Fruit fly (Drosophila melanogaster) whole organism, embryonic: ENCODE results near the gene Rnb.

Experiments used
- Atf6 ChIP-seq: fragments of 200-800 bp; sonication (Bioruptor generic); IDR thresholded peaks from 2 replicates; pipeline ENCODE4 v1.3.6; 2022; ENCODE audit warnings: missing biosample characterization, missing genetic modification characterization
- Awh ChIP-seq: fragments of 200-800 bp; sonication (Bioruptor generic); IDR thresholded peaks from 2 replicates; pipeline ENCODE4, ENCODE4 v1.3.6; 2022; ENCODE audit warnings: missing biosample characterization, missing genetic modification characterization
- Bgb ChIP-seq: fragments of 200-800 bp; sonication (Bioruptor generic); IDR thresholded peaks from 2 replicates; pipeline ENCODE4 v1.3.6; 2022; ENCODE audit warnings: missing biosample characterization, missing genetic modification characterization; ENCODE audit not compliant: partially characterized antibody
- BtbVII ChIP-seq: fragments of 200-800 bp; sonication (Bioruptor generic); optimal IDR thresholded peaks from 3 replicates; lab custom pipeline; 2017; ENCODE audit warnings: missing biosample characterization, mild to moderate bottlenecking, missing genetic modification characterization
- CG14965 ChIP-seq: fragments of 200-800 bp; sonication (Bioruptor generic); optimal IDR thresholded peaks from 2 replicates; lab custom pipeline; 2016; ENCODE audit warnings: missing biosample characterization, missing genetic modification characterization, borderline replicate concordance
- CG15514 ChIP-seq: fragments of 200-800 bp; sonication (Bioruptor generic); optimal IDR thresholded peaks from 3 replicates; lab custom pipeline; 2017; ENCODE audit warnings: missing biosample characterization, missing genetic modification characterization, mild to moderate bottlenecking, moderate library complexity, missing genetic modification reagents
- CG17186 ChIP-seq: fragments of 200-800 bp; sonication (Bioruptor generic); optimal IDR thresholded peaks from 3 replicates; lab custom pipeline; 2017; ENCODE audit warnings: missing biosample characterization, missing genetic modification reagents, missing genetic modification characterization
- CG17328 ChIP-seq: fragments of 200-800 bp; sonication (Bioruptor generic); IDR thresholded peaks from 2 replicates; pipeline ENCODE4 v1.3.6; 2022; ENCODE audit warnings: missing biosample characterization, missing genetic modification characterization
- CG17359 ChIP-seq: fragments of 200-800 bp; sonication (Bioruptor generic); optimal IDR thresholded peaks from 3 replicates; lab custom pipeline; 2018; ENCODE audit warnings: missing biosample characterization, mild to moderate bottlenecking, missing genetic modification characterization, moderate library complexity
- CG17829 ChIP-seq: fragments of 200-800 bp; optimal IDR thresholded peaks from 2 replicates; lab custom pipeline; 2019; ENCODE audit warnings: missing biosample characterization, mild to moderate bottlenecking, missing genetic modification characterization, moderate library complexity
- CG18262 ChIP-seq: fragments of 200-800 bp; optimal IDR thresholded peaks from 3 replicates; lab custom pipeline; 2019; ENCODE audit warnings: missing biosample characterization, mild to moderate bottlenecking, missing genetic modification characterization, moderate library complexity
- CG18476 ChIP-seq: fragments of 200-800 bp; sonication (Bioruptor generic); optimal IDR thresholded peaks from 2 replicates; lab custom pipeline; 2016; ENCODE audit warnings: missing biosample characterization, mild to moderate bottlenecking, missing genetic modification characterization
- CG2678 ChIP-seq: fragments of 200-800 bp; sonication (Bioruptor generic); optimal IDR thresholded peaks from 3 replicates; lab custom pipeline; 2019; ENCODE audit warnings: missing biosample characterization, mild to moderate bottlenecking, missing genetic modification characterization, moderate library complexity
- CG31388 ChIP-seq: fragments of 200-800 bp; sonication (Bioruptor generic); optimal IDR thresholded peaks from 2 replicates; lab custom pipeline; 2016; ENCODE audit warnings: missing biosample characterization, missing genetic modification characterization
- CG32532 ChIP-seq: fragments of 200-800 bp; sonication (Bioruptor generic); IDR thresholded peaks from 2 replicates; pipeline ENCODE4 v1.3.6; 2022; ENCODE audit warnings: missing biosample characterization, missing genetic modification characterization
- CG4707 ChIP-seq: fragments of 200-800 bp; sonication (Bioruptor generic); optimal IDR thresholded peaks from 2 replicates; lab custom pipeline; 2018; ENCODE audit warnings: missing biosample characterization, mild to moderate bottlenecking, missing genetic modification characterization, moderate library complexity
- CG7745 ChIP-seq: fragments of 200-800 bp; sonication (Bioruptor generic); optimal IDR thresholded peaks from 2 replicates; lab custom pipeline; 2018; ENCODE audit warnings: missing biosample characterization, mild to moderate bottlenecking, missing genetic modification characterization, moderate library complexity
- CG8281 ChIP-seq: fragments of 200-800 bp; sonication (Bioruptor generic); optimal IDR thresholded peaks from 2 replicates; lab custom pipeline; 2018; ENCODE audit warnings: missing biosample characterization, mild to moderate bottlenecking, missing genetic modification characterization, moderate library complexity
- CG9876 ChIP-seq: fragments of 200-800 bp; sonication (Bioruptor generic); optimal IDR thresholded peaks from 2 replicates; lab custom pipeline; 2016; ENCODE audit warnings: missing biosample characterization, missing genetic modification characterization
- Dll ChIP-seq: fragments of 200-800 bp; sonication (Bioruptor generic); IDR thresholded peaks from 4 replicates; pipeline ENCODE4 v1.3.6; 2022; ENCODE audit warnings: missing biosample characterization, missing genetic modification characterization; ENCODE audit not compliant: partially characterized antibody
- Dp ChIP-seq: fragments of 200-800 bp; sonication (Bioruptor generic); optimal IDR thresholded peaks from 2 replicates; lab custom pipeline; 2018; ENCODE audit warnings: missing biosample characterization, mild to moderate bottlenecking, missing genetic modification characterization, moderate library complexity
- Fer1 ChIP-seq: fragments of 200-800 bp; sonication (Bioruptor generic); optimal IDR thresholded peaks from 2 replicates; lab custom pipeline; 2017; ENCODE audit warnings: missing biosample characterization, mild to moderate bottlenecking, missing genetic modification characterization
- Fer3 ChIP-seq: fragments of 200-800 bp; sonication (Bioruptor generic); optimal IDR thresholded peaks from 2 replicates; lab custom pipeline; 2018; ENCODE audit warnings: missing biosample characterization, mild to moderate bottlenecking, missing genetic modification characterization, moderate library complexity
- HLHmδ ChIP-seq: fragments of 200-800 bp; sonication (Bioruptor generic); optimal IDR thresholded peaks from 2 replicates; lab custom pipeline; 2018; ENCODE audit warnings: missing biosample characterization, mild to moderate bottlenecking, missing genetic modification characterization, moderate library complexity
- Hand ChIP-seq: fragments of 200-800 bp; sonication (Bioruptor generic); optimal IDR thresholded peaks from 2 replicates; lab custom pipeline; 2017; ENCODE audit warnings: mild to moderate bottlenecking, missing biosample characterization, missing genetic modification reagents, missing genetic modification characterization
- Hey ChIP-seq: fragments of 200-800 bp; sonication (Bioruptor generic); optimal IDR thresholded peaks from 3 replicates; lab custom pipeline; 2018; ENCODE audit warnings: missing biosample characterization, mild to moderate bottlenecking, missing genetic modification characterization
- Hr3 ChIP-seq: fragments of 200-800 bp; sonication (Bioruptor generic); optimal IDR thresholded peaks from 3 replicates; lab custom pipeline; 2016; ENCODE audit warnings: missing biosample characterization, missing genetic modification characterization
- Hr51 ChIP-seq, 2 experiments: fragments of 200-800 bp; sonication (Bioruptor generic); optimal IDR thresholded peaks; 2 replicates in 1 of 2; 3 replicates in 1 of 2; lab custom pipeline; 2016 to 2018; ENCODE audit warnings: missing biosample characterization in 2 of 2, missing genetic modification characterization in 2 of 2, mild to moderate bottlenecking in 1 of 2, moderate library complexity in 1 of 2
- MTF-1 ChIP-seq: fragments of 200-800 bp; sonication (Bioruptor generic); optimal IDR thresholded peaks from 2 replicates; lab custom pipeline; 2018; ENCODE audit warnings: missing biosample characterization, mild to moderate bottlenecking, missing genetic modification characterization, borderline replicate concordance
- NC2β ChIP-seq: fragments of 200-800 bp; sonication (Bioruptor generic); optimal IDR thresholded peaks from 2 replicates; lab custom pipeline; 2016; ENCODE audit warnings: missing biosample characterization, missing genetic modification characterization
- Xbp1 ChIP-seq: fragments of 200-800 bp; sonication (Bioruptor generic); optimal IDR thresholded peaks from 3 replicates; lab custom pipeline; 2016; ENCODE audit warnings: missing biosample characterization, mild to moderate bottlenecking, missing genetic modification characterization
- az2 ChIP-seq: fragments of 200-800 bp; sonication (Bioruptor generic); optimal IDR thresholded peaks from 3 replicates; lab custom pipeline; 2016; ENCODE audit warnings: missing biosample characterization, missing genetic modification characterization
- ci ChIP-seq: fragments of 200-800 bp; sonication (Bioruptor generic); IDR thresholded peaks from 3 replicates; pipeline ENCODE4 v1.3.6; 2022; ENCODE audit warnings: missing biosample characterization, missing genetic modification characterization
- croc ChIP-seq: fragments of 200-800 bp; sonication (Bioruptor generic); conservative IDR thresholded peaks from 3 replicates; pipeline ENCODE4 v1.3.6; 2022; ENCODE audit warnings: missing biosample characterization, missing genetic modification characterization
- dan ChIP-seq: fragments of 200-800 bp; sonication (Bioruptor generic); IDR thresholded peaks from 2 replicates; pipeline ENCODE4 v1.3.6; 2022; ENCODE audit warnings: missing biosample characterization, missing genetic modification characterization
- esg ChIP-seq: fragments of 200-800 bp; sonication (Bioruptor generic); conservative IDR thresholded peaks from 2 replicates; pipeline ENCODE4 v1.3.6; 2022; ENCODE audit warnings: missing biosample characterization, missing genetic modification characterization
- exex ChIP-seq: fragments of 200-800 bp; sonication (Bioruptor generic); optimal IDR thresholded peaks from 4 replicates; lab custom pipeline; 2018; ENCODE audit warnings: missing biosample characterization, mild to moderate bottlenecking, missing genetic modification characterization, moderate library complexity
- fd3F ChIP-seq: fragments of 200-800 bp; sonication (Bioruptor generic); optimal IDR thresholded peaks from 2 replicates; lab custom pipeline; 2018; ENCODE audit warnings: missing biosample characterization, mild to moderate bottlenecking, missing genetic modification characterization, moderate library complexity
- odd ChIP-seq: fragments of 200-800 bp; sonication (Bioruptor generic); optimal IDR thresholded peaks from 2 replicates; lab custom pipeline; 2017; ENCODE audit warnings: missing biosample characterization, mild to moderate bottlenecking, missing genetic modification characterization
- pita ChIP-seq: fragments of 200-800 bp; sonication (Bioruptor generic); optimal IDR thresholded peaks from 2 replicates; lab custom pipeline; 2017; ENCODE audit warnings: missing biosample characterization, mild to moderate bottlenecking, missing genetic modification characterization
- salm ChIP-seq: fragments of 200-800 bp; sonication (Bioruptor generic); optimal IDR thresholded peaks from 2 replicates; lab custom pipeline; 2018; ENCODE audit warnings: missing biosample characterization, mild to moderate bottlenecking, missing genetic modification characterization
- sc ChIP-seq, 3 experiments: fragments of >200 bp in 2 of 3; fragments of 200-800 bp in 1 of 3; sonication (Bioruptor generic) in 1 of 3; optimal IDR thresholded peaks; 2 replicates in 2 of 3; 3 replicates in 1 of 3; lab custom pipeline; 2017; ENCODE audit warnings: mild to moderate bottlenecking in 1 of 3, missing biosample characterization in 1 of 3, missing genetic modification characterization in 1 of 3, missing genetic modification reagents in 1 of 3
- scrt ChIP-seq: fragments of 200-800 bp; sonication (Bioruptor generic); optimal IDR thresholded peaks from 2 replicates; lab custom pipeline; 2018; ENCODE audit warnings: missing biosample characterization, mild to moderate bottlenecking, missing genetic modification characterization, moderate library complexity
- sisA ChIP-seq: fragments of 200-800 bp; sonication (Bioruptor generic); IDR thresholded peaks from 2 replicates; pipeline ENCODE4 v1.3.6; 2022; ENCODE audit warnings: missing biosample characterization, missing genetic modification characterization
- so ChIP-seq: fragments of 200-800 bp; sonication (Bioruptor generic); IDR thresholded peaks from 3 replicates; pipeline ENCODE4 v1.3.6; 2022; ENCODE audit warnings: missing biosample characterization, missing genetic modification characterization
- tgo ChIP-seq: fragments of 200-800 bp; sonication (Bioruptor generic); IDR thresholded peaks from 3 replicates; pipeline ENCODE4 v1.3.6; 2022; ENCODE audit warnings: missing biosample characterization, missing genetic modification characterization
- vfl ChIP-seq: fragments of 200-800 bp; sonication (Bioruptor generic); optimal IDR thresholded peaks from 2 replicates; lab custom pipeline; 2016; ENCODE audit warnings: missing biosample characterization, missing genetic modification characterization
- wor ChIP-seq: fragments of 200-800 bp; sonication (Bioruptor generic); IDR thresholded peaks from 2 replicates; pipeline ENCODE4 v1.3.6; 2022; ENCODE audit warnings: missing biosample characterization, missing genetic modification characterization
- zf30C ChIP-seq: fragments of 200-800 bp; sonication (Bioruptor generic); optimal IDR thresholded peaks from 3 replicates; lab custom pipeline; 2018; ENCODE audit warnings: missing biosample characterization, mild to moderate bottlenecking, missing genetic modification characterization

The Rnb gene

DNA sequence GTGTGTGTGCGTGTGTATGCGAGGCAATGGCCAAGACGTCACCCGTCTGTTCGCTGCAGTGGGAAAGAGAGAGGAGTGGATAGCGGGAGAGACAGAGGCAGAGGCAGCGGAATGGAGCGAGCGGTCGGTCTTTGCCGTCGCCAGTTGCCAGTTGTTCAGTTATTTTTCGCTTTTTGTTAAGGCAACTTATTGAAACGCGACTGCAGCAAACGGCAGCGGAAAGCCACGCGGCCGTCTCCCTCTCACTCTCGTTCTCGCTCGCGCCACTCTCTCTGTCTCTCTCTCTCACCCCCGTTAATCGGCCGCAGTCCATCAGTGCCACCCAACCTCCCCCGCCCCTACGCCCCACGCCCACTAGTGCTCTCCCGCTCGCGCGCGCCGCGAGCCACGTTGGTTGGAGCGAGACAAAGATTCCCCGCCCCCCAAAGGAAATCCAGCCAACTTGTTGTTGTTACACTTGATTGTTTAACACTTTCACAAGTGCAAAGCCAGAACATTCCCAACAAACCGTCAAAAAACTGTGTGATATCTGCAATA, 26.3 kb downstream of the Rnb start (continued):
- TF ChIP-seq zf30C (GFP tag; lab: Kevin White, UChicago) (no peak), CG18262 (tag; lab: Kevin White, UChicago) (no peak), CG8281 (tag; lab: Kevin White, UChicago) (no peak), croc (GFP tag; lab: Robert Waterston, UW) (no peak), Hey (tag; lab: Kevin White, UChicago) (peak; percentile 51), CG4707 (GFP tag; lab: Kevin White, UChicago) (no peak), Xbp1 (GFP tag; lab: Kevin White, UChicago) (no peak), CG17328 (peak; percentile 41; the same call in 1 of the 2 replicates), HLHmδ (no peak), ci (GFP tag; lab: Robert Waterston, UW) (peak; percentile 80; the same call in 2 of the 3 replicates), CG31388 (GFP tag; lab: Kevin White, UChicago) (no peak), tgo (no peak), MTF-1 (no peak), odd (GFP tag; lab: Kevin White, UChicago) (peak; percentile 14), salm (tag; lab: Kevin White, UChicago) (no peak), exex (tag; lab: Kevin White, UChicago) (peak; percentile 59), CG14965 (GFP tag; lab: Kevin White, UChicago) (no peak), CG2678 (tag; lab: Kevin White, UChicago) (no peak), BtbVII (GFP tag; lab: Kevin White, UChicago) (peak; percentile 62), Hr3 (no peak), fd3F (GFP tag; lab: Kevin White, UChicago) (no peak), az2 (no peak), CG17359 (tag; lab: Kevin White, UChicago) (no peak), so (GFP tag; lab: Robert Waterston, UW) (peak; percentile 65; the same call in 2 of the 3 replicates), Bgb (GFP tag; lab: Robert Waterston, UW) (peak; percentile 72), sc (optimal IDR thresholded peaks at IDR 0.05; lab: Kevin White, UChicago) (no peak), sc (GFP tag; optimal IDR thresholded peaks at IDR 0.05; lab: Kevin White, UChicago) (no peak), Dll (GFP tag; lab: Robert Waterston, UW) (peak; percentile 40; the same call in 2 of the 4 replicates), Atf6 (peak; percentile 69), Fer3 (tag; lab: Kevin White, UChicago) (no peak), Fer1 (GFP tag; lab: Kevin White, UChicago) (peak; percentile 64), vfl (GFP tag; lab: Kevin White, UChicago) (no peak), wor (GFP tag; lab: Robert Waterston, UW) (no peak), NC2β (GFP tag; lab: Kevin White, UChicago) (no peak), CG32532 (peak; percentile 59; the same call in 1 of the 2 replicates), dan (GFP tag; lab: Robert Waterston, UW) (no peak), Awh (no peak), CG17186 (GFP tag; lab: Kevin White, UChicago) (no peak), CG18476 (GFP tag; lab: Kevin White, UChicago) (no peak), CG17829 (no peak), Hand (GFP tag; lab: Kevin White, UChicago) (peak; percentile 75), esg (GFP tag; lab: Robert Waterston, UW) (no peak), Hr51 (GFP tag; optimal IDR thresholded peaks at IDR 0.05; lab: Kevin White, UChicago) (peak in 1 of 2 experiments; percentile 11), CG9876 (GFP tag; lab: Kevin White, UChicago) (no peak), scrt (GFP tag; lab: Kevin White, UChicago) (peak; percentile 80), CG7745 (no peak), Dp (GFP tag; lab: Kevin White, UChicago) (no peak), pita (GFP tag; lab: Kevin White, UChicago) (no peak), CG15514 (GFP tag; lab: Kevin White, UChicago) (no peak), sisA (GFP tag; lab: Robert Waterston, UW) (no peak)
